Fruit fly (Drosophila melanogaster) whole organism, pupa: ENCODE results near the gene SA2.

Experiments
- CG10348 ChIP-seq: fragments of 200-800 bp; sonication (Bioruptor generic); IDR thresholded peaks from 2 replicates; pipeline ENCODE4 v1.3.6; 2022; ENCODE audit warnings: missing biosample characterization, missing genetic modification characterization
- CG13204 ChIP-seq: fragments of 200-800 bp; sonication (Bioruptor generic); optimal IDR thresholded peaks from 2 replicates; lab custom pipeline; 2018; ENCODE audit warnings: missing biosample characterization, mild to moderate bottlenecking, missing genetic modification characterization, moderate library complexity
- CG15710 ChIP-seq: fragments of 200-800 bp; sonication (Bioruptor generic); optimal IDR thresholded peaks from 2 replicates; lab custom pipeline; 2018; ENCODE audit warnings: missing biosample characterization, mild to moderate bottlenecking, missing genetic modification characterization, moderate library complexity
- CG32121 ChIP-seq: fragments of 200-800 bp; sonication (Bioruptor generic); IDR thresholded peaks from 2 replicates; pipeline ENCODE4 v1.3.6; 2022; ENCODE audit warnings: missing biosample characterization, missing genetic modification characterization
- CG34367 ChIP-seq: fragments of 200-800 bp; sonication (Bioruptor generic); optimal IDR thresholded peaks from 2 replicates; lab custom pipeline; 2018; ENCODE audit warnings: missing biosample characterization, mild to moderate bottlenecking, missing genetic modification characterization
- CG4496 ChIP-seq: fragments of 200-800 bp; sonication (Bioruptor generic); IDR thresholded peaks from 3 replicates; pipeline ENCODE4 v1.3.6; 2022; ENCODE audit warnings: missing biosample characterization, missing genetic modification characterization
- CG8159 ChIP-seq: fragments of 200-800 bp; sonication (Bioruptor generic); optimal IDR thresholded peaks from 3 replicates; lab custom pipeline; 2018; ENCODE audit warnings: missing biosample characterization, mild to moderate bottlenecking, missing genetic modification characterization, moderate library complexity
- Ets98B ChIP-seq: fragments of 200-800 bp; sonication (Bioruptor generic); IDR thresholded peaks from 2 replicates; pipeline ENCODE4 v1.3.6; 2022; ENCODE audit warnings: missing biosample characterization, missing genetic modification characterization
- Pif1A ChIP-seq: fragments of 200-800 bp; sonication (Bioruptor generic); optimal IDR thresholded peaks from 3 replicates; lab custom pipeline; 2016; ENCODE audit warnings: missing biosample characterization, missing genetic modification characterization
- Snoo ChIP-seq: fragments of 200-800 bp; sonication (Bioruptor generic); optimal IDR thresholded peaks from 3 replicates; lab custom pipeline; 2017; ENCODE audit warnings: missing biosample characterization, mild to moderate bottlenecking, missing genetic modification characterization, inconsistent platforms

- TF ChIP-seq CG4496 (no peak), CG15710 (no peak), Ets98B (GFP tag; lab: Robert Waterston, UW) (no peak), CG13204 (GFP tag; lab: Kevin White, UChicago) (no peak), Snoo (tag; lab: Kevin White, UChicago) (no peak), CG32121 (no peak), Pif1A (GFP tag; lab: Kevin White, UChicago) (no peak), CG34367 (no peak), CG8159 (tag; lab: Kevin White, UChicago) (no peak), CG10348 (GFP tag; lab: Robert Waterston, UW) (no peak)
Observed at dm6 chr3L:1475157-1475556, 37.5 kb upstream of the SA2 start, which contains the start of gene Ptp61F.
